Worm (Caenorhabditis elegans): ENCODE measurements around the gene zig-5.

- no peak for TF ChIP-seq fkh-10 (GFP tag; optimal IDR thresholded peaks at IDR 0.05)
- TF ChIP-seq hif-1 (tag; optimal IDR thresholded peaks at IDR 0.05), result no peak
- no peak for TF ChIP-seq mep-1 (tag; optimal IDR thresholded peaks at IDR 0.05)
- no peak for TF ChIP-seq nhr-6 (tag; optimal IDR thresholded peaks at IDR 0.05)
These were observed 20.0 kb downstream of the zig-5 start, which contains the start of gene M142.8 for ce11 chrIII:10933331-10933730.
